Worm (Caenorhabditis elegans): Measurements from ENCODE around the gene lsy-2.

DNA sequence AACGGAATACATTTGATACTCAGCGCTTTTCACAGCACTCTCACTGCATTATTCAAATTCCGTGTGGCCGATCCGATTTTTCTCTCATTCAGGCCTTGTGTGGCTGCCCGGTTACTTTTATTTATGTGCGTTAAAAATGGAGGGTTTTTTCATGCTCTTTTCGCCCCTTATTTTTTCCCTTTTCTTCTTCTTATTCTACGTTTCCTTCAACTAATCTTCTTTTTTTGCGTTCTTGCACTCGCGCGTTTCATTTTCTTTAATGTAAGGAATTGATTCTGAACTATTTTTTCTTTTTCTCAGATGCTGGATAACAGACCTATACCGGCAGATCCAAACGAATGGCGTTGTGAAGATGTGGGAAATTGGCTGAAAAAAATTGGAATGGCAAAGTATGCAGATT, 19.2 kb downstream of the lsy-2 start, which contains the start of gene F53B1.2:
- TF ChIP-seq elt-2 (tag; optimal IDR thresholded peaks at IDR 0.05) (no peak), ceh-16 (tag; optimal IDR thresholded peaks at IDR 0.05) (no peak), nhr-11 (tag; optimal IDR thresholded peaks at IDR 0.05) (no peak), pha-4 (tag; optimal IDR thresholded peaks at IDR 0.05) (no peak), ceh-82 (tag; optimal IDR thresholded peaks at IDR 0.05) (no peak), nfya-1 (tag; optimal IDR thresholded peaks at IDR 0.05; ENCODE audit: insufficient read depth) (no peak)
